Fruit fly (Drosophila melanogaster) whole organism, prepupa: ENCODE measurements around the gene CG4161.

Source experiments
- Blimp-1 ChIP-seq: fragments of 200-800 bp; sonication (Bioruptor generic); optimal IDR thresholded peaks from 3 replicates; lab custom pipeline; 2017; ENCODE audit warnings: missing biosample characterization, missing genetic modification characterization, mild to moderate bottlenecking, moderate library complexity, missing genetic modification reagents
- CG10669 ChIP-seq: fragments of 200-800 bp; sonication (Bioruptor generic); optimal IDR thresholded peaks from 3 replicates; lab custom pipeline; 2018; ENCODE audit warnings: missing biosample characterization, mild to moderate bottlenecking, missing genetic modification characterization, moderate library complexity
- CG11294 ChIP-seq: fragments of 200-800 bp; sonication (Bioruptor generic); IDR thresholded peaks from 2 replicates; pipeline ENCODE4 v1.3.6; 2022; ENCODE audit warnings: missing biosample characterization, missing genetic modification characterization
- CG11902 ChIP-seq: fragments of 200-800 bp; sonication (Bioruptor generic); optimal IDR thresholded peaks from 3 replicates; lab custom pipeline; 2016; ENCODE audit warnings: missing biosample characterization, missing genetic modification characterization
- CG16779 ChIP-seq: fragments of 200-800 bp; sonication (Bioruptor generic); optimal IDR thresholded peaks from 3 replicates; lab custom pipeline; 2017; ENCODE audit warnings: missing biosample characterization, mild to moderate bottlenecking, missing genetic modification characterization
- CG31627 ChIP-seq: fragments of 200-800 bp; sonication (Bioruptor generic); optimal IDR thresholded peaks from 3 replicates; lab custom pipeline; 2016; ENCODE audit warnings: missing biosample characterization, missing genetic modification characterization
- CG32006 ChIP-seq: fragments of 200-800 bp; sonication (Bioruptor generic); optimal IDR thresholded peaks from 3 replicates; lab custom pipeline; 2017; ENCODE audit warnings: missing biosample characterization, mild to moderate bottlenecking, missing genetic modification characterization
- CG3919 ChIP-seq: fragments of 200-800 bp; sonication (Bioruptor generic); optimal IDR thresholded peaks from 3 replicates; lab custom pipeline; 2016; ENCODE audit warnings: missing biosample characterization, missing genetic modification characterization
- CG4318 ChIP-seq: fragments of 200-800 bp; sonication (Bioruptor generic); optimal IDR thresholded peaks from 3 replicates; lab custom pipeline; 2017; ENCODE audit warnings: missing biosample characterization, mild to moderate bottlenecking, missing genetic modification characterization
- CG6163 ChIP-seq: fragments of 200-800 bp; sonication (Bioruptor generic); IDR thresholded peaks from 3 replicates; pipeline ENCODE4 v1.3.6; 2022; ENCODE audit warnings: missing biosample characterization, missing genetic modification characterization
- CG6792 ChIP-seq: fragments of 200-800 bp; sonication (Bioruptor generic); optimal IDR thresholded peaks from 3 replicates; lab custom pipeline; 2016; ENCODE audit warnings: missing biosample characterization, missing genetic modification characterization
- CG6854 ChIP-seq: fragments of 200-800 bp; sonication (Bioruptor generic); optimal IDR thresholded peaks from 2 replicates; lab custom pipeline; 2017; ENCODE audit warnings: missing biosample characterization, mild to moderate bottlenecking, missing genetic modification characterization
- CG7368 ChIP-seq: fragments of 200-800 bp; sonication (Bioruptor generic); optimal IDR thresholded peaks from 3 replicates; lab custom pipeline; 2016; ENCODE audit warnings: missing biosample characterization, missing genetic modification characterization
- CG8119 ChIP-seq: fragments of 200-800 bp; sonication (Bioruptor generic); IDR thresholded peaks from 3 replicates; pipeline ENCODE4 v1.3.6; 2022; ENCODE audit warnings: missing biosample characterization, missing genetic modification characterization
- CG8632 ChIP-seq: fragments of 200-800 bp; sonication (Bioruptor generic); optimal IDR thresholded peaks from 3 replicates; lab custom pipeline; 2016; ENCODE audit warnings: missing biosample characterization, missing genetic modification characterization
- CG9139 ChIP-seq: fragments of 200-800 bp; sonication (Bioruptor generic); optimal IDR thresholded peaks from 3 replicates; lab custom pipeline; 2017; ENCODE audit warnings: missing biosample characterization, mild to moderate bottlenecking, missing genetic modification characterization
- Eip75B ChIP-seq: fragments of 200-800 bp; sonication (Bioruptor generic); optimal IDR thresholded peaks from 3 replicates; lab custom pipeline; 2016; ENCODE audit warnings: missing biosample characterization, missing genetic modification characterization
- Eip78C ChIP-seq: fragments of 200-800 bp; sonication (Bioruptor generic); peaks from one replicate; lab custom pipeline; 2016; ENCODE audit warnings: missing biosample characterization, missing genetic modification characterization
- Eip93F ChIP-seq: fragments of 200-800 bp; sonication (Bioruptor generic); optimal IDR thresholded peaks from 2 replicates; lab custom pipeline; 2016; ENCODE audit warnings: missing biosample characterization, mild to moderate bottlenecking, missing genetic modification characterization
- Ets96B ChIP-seq: fragments of 200-800 bp; optimal IDR thresholded peaks from 2 replicates; lab custom pipeline; 2019; ENCODE audit warnings: missing biosample characterization, mild to moderate bottlenecking, missing genetic modification characterization, moderate library complexity
- Gug ChIP-seq: fragments of 200-800 bp; sonication (Bioruptor generic); IDR thresholded peaks from 2 replicates; pipeline ENCODE4 v1.3.6; 2022; ENCODE audit warnings: missing biosample characterization, missing genetic modification characterization
- Hr39 ChIP-seq: fragments of 200-800 bp; sonication (Bioruptor generic); optimal IDR thresholded peaks from 2 replicates; lab custom pipeline; 2016; ENCODE audit warnings: missing biosample characterization, missing genetic modification characterization
- Lpt ChIP-seq: fragments of 200-800 bp; sonication (Bioruptor generic); optimal IDR thresholded peaks from 3 replicates; lab custom pipeline; 2016; ENCODE audit warnings: missing biosample characterization, missing genetic modification characterization
- Met ChIP-seq: fragments of 200-800 bp; sonication (Bioruptor generic); optimal IDR thresholded peaks from 3 replicates; lab custom pipeline; 2016; ENCODE audit warnings: missing biosample characterization, missing genetic modification characterization
- Smox ChIP-seq: fragments of 200-800 bp; sonication (Bioruptor generic); optimal IDR thresholded peaks from 3 replicates; lab custom pipeline; 2016; ENCODE audit warnings: missing biosample characterization, missing genetic modification characterization
- Sox102F ChIP-seq: fragments of 200-800 bp; sonication (Bioruptor generic); optimal IDR thresholded peaks from 2 replicates; lab custom pipeline; 2016; ENCODE audit warnings: missing biosample characterization, mild to moderate bottlenecking, missing genetic modification characterization
- Sox15 ChIP-seq: fragments of 200-800 bp; sonication (Bioruptor generic); optimal IDR thresholded peaks from 3 replicates; lab custom pipeline; 2016; ENCODE audit warnings: missing biosample characterization, missing genetic modification characterization
- acj6 ChIP-seq: fragments of 200-800 bp; sonication (Bioruptor generic); optimal IDR thresholded peaks from 3 replicates; lab custom pipeline; 2016; ENCODE audit warnings: missing biosample characterization, missing genetic modification characterization
- cyc ChIP-seq: fragments of 200-800 bp; sonication (Bioruptor generic); optimal IDR thresholded peaks from 3 replicates; lab custom pipeline; 2016; ENCODE audit warnings: missing biosample characterization, missing genetic modification characterization
- dac ChIP-seq: fragments of 200-800 bp; sonication (Bioruptor generic); optimal IDR thresholded peaks from 2 replicates; lab custom pipeline; 2017; ENCODE audit warnings: missing biosample characterization, mild to moderate bottlenecking, missing genetic modification characterization
- dsx ChIP-seq: fragments of 200-800 bp; optimal IDR thresholded peaks from 3 replicates; lab custom pipeline; 2019; ENCODE audit warnings: missing biosample characterization, mild to moderate bottlenecking, missing genetic modification characterization, moderate library complexity; ENCODE audit not compliant: poor library complexity, severe bottlenecking
- eg ChIP-seq: fragments of 200-800 bp; sonication (Bioruptor generic); IDR thresholded peaks from 3 replicates; pipeline ENCODE4 v1.3.6; 2022; ENCODE audit warnings: missing biosample characterization, missing genetic modification characterization
- esn ChIP-seq: fragments of 200-800 bp; sonication (Bioruptor generic); optimal IDR thresholded peaks from 2 replicates; lab custom pipeline; 2016; ENCODE audit warnings: missing biosample characterization, mild to moderate bottlenecking, missing genetic modification characterization, moderate library complexity
- fd59A ChIP-seq: fragments of 200-800 bp; sonication (Bioruptor generic); optimal IDR thresholded peaks from 2 replicates; lab custom pipeline; 2017; ENCODE audit warnings: missing biosample characterization, mild to moderate bottlenecking, missing genetic modification characterization, missing genetic modification reagents
- lz ChIP-seq: fragments of 200-800 bp; sonication (Bioruptor generic); optimal IDR thresholded peaks from 3 replicates; lab custom pipeline; 2016; ENCODE audit warnings: missing biosample characterization, missing genetic modification characterization
- net ChIP-seq: fragments of 200-800 bp; sonication (Bioruptor generic); optimal IDR thresholded peaks from 3 replicates; lab custom pipeline; 2016; ENCODE audit warnings: missing biosample characterization, missing genetic modification characterization
- pdm3 ChIP-seq: fragments of 200-800 bp; sonication (Bioruptor generic); optimal IDR thresholded peaks from 3 replicates; lab custom pipeline; 2016; ENCODE audit warnings: missing biosample characterization, missing genetic modification characterization
- ss ChIP-seq, 2 experiments: fragments of 200-800 bp; sonication (Bioruptor generic); optimal IDR thresholded peaks; 2 replicates in 1 of 2; 3 replicates in 1 of 2; lab custom pipeline; 2017 to 2018; ENCODE audit warnings: mild to moderate bottlenecking in 2 of 2, missing biosample characterization in 2 of 2, missing genetic modification characterization in 2 of 2, moderate library complexity in 1 of 2
- svp ChIP-seq: fragments of 200-800 bp; sonication (Bioruptor generic); peaks from one replicate; lab custom pipeline; 2016; ENCODE audit warnings: missing biosample characterization, missing genetic modification characterization
- topi ChIP-seq: fragments of 200-800 bp; sonication (Bioruptor generic); optimal IDR thresholded peaks from 3 replicates; lab custom pipeline; 2016; ENCODE audit warnings: missing biosample characterization, missing genetic modification characterization
- vri ChIP-seq: fragments of 200-800 bp; sonication (Bioruptor generic); optimal IDR thresholded peaks from 3 replicates; lab custom pipeline; 2016; ENCODE audit warnings: missing biosample characterization, mild to moderate bottlenecking, missing genetic modification characterization

The CG4161 gene

dm6 chr2L:15407514-15407913 is 25.6 kb upstream of the CG4161 start (continued):
- TF ChIP-seq acj6 (GFP tag; lab: Kevin White, UChicago) (no peak), Eip75B (GFP tag; lab: Kevin White, UChicago) (no peak), cyc (GFP tag; lab: Kevin White, UChicago) (no peak), Sox102F (peak; percentile 6), CG6163 (GFP tag; lab: Robert Waterston, UW) (no peak), dsx (GFP tag; lab: Kevin White, UChicago) (no peak), fd59A (GFP tag; lab: Kevin White, UChicago) (no peak), CG11294 (GFP tag; lab: Robert Waterston, UW) (no peak), CG7368 (GFP tag; lab: Kevin White, UChicago) (no peak), CG8632 (GFP tag; lab: Kevin White, UChicago) (no peak), CG10669 (no peak), Ets96B (tag; lab: Kevin White, UChicago) (no peak), CG31627 (GFP tag; lab: Kevin White, UChicago) (peak; percentile 6), vri (GFP tag; lab: Kevin White, UChicago) (peak; percentile 20), lz (GFP tag; lab: Kevin White, UChicago) (peak; percentile 7), Eip93F (no peak), CG3919 (GFP tag; lab: Kevin White, UChicago) (no peak), CG6854 (GFP tag; lab: Kevin White, UChicago) (no peak), CG32006 (no peak), Smox (GFP tag; lab: Kevin White, UChicago) (peak; percentile 20), Sox15 (no peak), Lpt (GFP tag; lab: Kevin White, UChicago) (no peak), topi (GFP tag; lab: Kevin White, UChicago) (peak; percentile 41), CG8119 (GFP tag; lab: Robert Waterston, UW) (no peak), Hr39 (GFP tag; lab: Kevin White, UChicago) (peak; percentile 22), CG11902 (GFP tag; lab: Kevin White, UChicago) (no peak), CG6792 (GFP tag; lab: Kevin White, UChicago) (no peak), pdm3 (GFP tag; lab: Kevin White, UChicago) (no peak), CG16779 (tag; lab: Kevin White, UChicago) (no peak), CG4318 (no peak), net (GFP tag; lab: Kevin White, UChicago) (no peak), ss (GFP tag; optimal IDR thresholded peaks at IDR 0.05; lab: Kevin White, UChicago) (no peak)

DNA sequence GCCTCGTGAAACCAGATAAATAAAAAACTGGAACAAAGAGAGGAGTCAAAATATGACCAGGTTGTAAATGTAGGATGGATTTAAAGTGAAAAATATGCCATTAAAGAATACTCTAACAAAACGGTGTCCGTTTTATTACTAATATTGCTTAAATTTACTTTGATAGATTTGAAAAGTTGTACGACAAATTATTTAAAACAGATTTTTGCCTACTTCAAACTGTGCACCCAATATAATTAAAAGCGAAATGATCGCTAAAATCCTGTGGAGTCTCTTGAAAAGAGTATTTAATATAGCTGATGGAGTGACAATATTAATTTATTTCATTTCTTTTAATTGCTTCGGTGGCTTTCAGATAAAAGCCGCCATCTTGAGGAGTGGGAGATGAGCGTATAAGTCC is 24.0 kb upstream of the CG4161 start:
- no peak for TF ChIP-seq CG32006
- no peak for TF ChIP-seq CG7368 (GFP tag; lab: Kevin White, UChicago)
- TF ChIP-seq CG6163 (GFP tag; lab: Robert Waterston, UW), result 0 out of 3 replicates have a peak, but pooled peaks have one; percentile 17
- TF ChIP-seq ss (GFP tag; optimal IDR thresholded peaks at IDR 0.05; lab: Kevin White, UChicago), result no peak
- TF ChIP-seq Gug (GFP tag; lab: Robert Waterston, UW), result no peak
- peak; percentile 45 for TF ChIP-seq Eip78C (GFP tag; lab: Kevin White, UChicago)
- TF ChIP-seq Met, result no peak
- TF ChIP-seq svp, result no peak
- TF ChIP-seq eg, result no peak

DNA sequence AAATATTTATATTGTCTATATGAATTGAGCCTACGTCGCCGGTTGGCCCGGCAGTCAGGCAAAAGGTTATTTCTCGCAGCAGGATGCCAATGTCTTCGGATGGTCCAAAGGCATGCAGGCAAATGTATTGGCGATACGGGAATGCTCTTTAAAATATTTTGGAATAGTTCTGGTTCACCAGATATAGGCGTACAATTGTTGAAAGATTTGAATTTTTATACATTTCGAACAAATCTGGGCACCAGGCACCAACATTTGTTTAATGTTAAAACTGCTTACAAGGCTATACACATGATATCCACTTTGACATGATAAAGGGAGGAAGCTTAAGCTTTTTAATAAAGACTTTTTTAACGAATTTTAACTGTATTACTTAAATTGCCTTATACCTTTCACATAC is 22.9 kb upstream of the CG4161 start:
- peak; percentile 31 for TF ChIP-seq esn (GFP tag; lab: Kevin White, UChicago)
- TF ChIP-seq lz (GFP tag; lab: Kevin White, UChicago), result peak; percentile 12
- peak; percentile 4 for TF ChIP-seq topi (GFP tag; lab: Kevin White, UChicago)
- peak; percentile 6 for TF ChIP-seq cyc (GFP tag; lab: Kevin White, UChicago)
- no peak for TF ChIP-seq eg
- TF ChIP-seq Eip78C (GFP tag; lab: Kevin White, UChicago), result peak; percentile 71
- TF ChIP-seq Gug (GFP tag; lab: Robert Waterston, UW), result no peak
- TF ChIP-seq Blimp-1 (GFP tag; lab: Kevin White, UChicago), result no peak
- peak; percentile 63 for TF ChIP-seq svp
- peak; percentile 23 for TF ChIP-seq CG32006
- no peak for TF ChIP-seq CG9139 (GFP tag; lab: Kevin White, UChicago)
- no peak for TF ChIP-seq dac (GFP tag; lab: Kevin White, UChicago)
- TF ChIP-seq, all 60 proteins: peak for 7
